Worm (Caenorhabditis elegans): Measurements from ENCODE around the gene ifet-1.

Gene ifet-1

ce11 chrIII:4488892-4489409 is 14.0 kb upstream of the ifet-1 start, which contains the start of gene cpg-1 (continued):
- TF ChIP-seq ZK546.5 (tag; optimal IDR thresholded peaks at IDR 0.05) = no peak
- TF ChIP-seq madf-9 (GFP tag; conservative IDR thresholded peaks at IDR 0.05) = no peak
- TF ChIP-seq zip-2 (tag; optimal IDR thresholded peaks at IDR 0.05) = no peak
- TF ChIP-seq ceh-20 (GFP tag; IDR thresholded peaks at IDR 0.05) = no peak
- no peak for TF ChIP-seq ces-1 (GFP tag; optimal IDR thresholded peaks at IDR 0.05)
- no peak for TF ChIP-seq lin-29 (GFP tag; IDR thresholded peaks at IDR 0.05)
- TF ChIP-seq lsy-2 (tag; optimal IDR thresholded peaks at IDR 0.05) = peak in 1 of 2 experiments; percentile 64
- TF ChIP-seq nhr-102 (tag; optimal IDR thresholded peaks at IDR 0.05) = no peak
- no peak for TF ChIP-seq daf-19 (GFP tag; conservative IDR thresholded peaks at IDR 0.05)
- no peak for TF ChIP-seq madf-5 (GFP tag; IDR thresholded peaks at IDR 0.05)
- no peak for TF ChIP-seq F10B5.3 (tag; optimal IDR thresholded peaks at IDR 0.05)
- no peak for TF ChIP-seq daf-16 (GFP tag; optimal IDR thresholded peaks at IDR 0.05)
- TF ChIP-seq daf-16 (tag; optimal IDR thresholded peaks at IDR 0.05) = no peak
- no peak for TF ChIP-seq mes-2 (tag; optimal IDR thresholded peaks at IDR 0.05; ENCODE audit: poor library complexity, severe bottlenecking)
- TF ChIP-seq hmg-1.1 (GFP tag; IDR thresholded peaks at IDR 0.05) = no peak
- TF ChIP-seq php-3 (GFP tag; IDR thresholded peaks at IDR 0.05) = no peak
- TF ChIP-seq unc-39 (tag; optimal IDR thresholded peaks at IDR 0.05) = no peak
- no peak for TF ChIP-seq egl-43 (GFP tag; IDR thresholded peaks at IDR 0.05)
- no peak for TF ChIP-seq tag-97 (GFP tag; IDR thresholded peaks at IDR 0.05)
- no peak for TF ChIP-seq cey-2 (tag; optimal IDR thresholded peaks at IDR 0.05; ENCODE audit: borderline replicate concordance, insufficient read depth)
- no peak for TF ChIP-seq F37D6.2 (tag; optimal IDR thresholded peaks at IDR 0.05)
- TF ChIP-seq lin-1 (GFP tag; IDR thresholded peaks at IDR 0.05) = no peak
- TF ChIP-seq daf-12 (tag; optimal IDR thresholded peaks at IDR 0.05) = no peak
- no peak for TF ChIP-seq fkh-10 (GFP tag; optimal IDR thresholded peaks at IDR 0.05)
- TF ChIP-seq set-16 (GFP tag; IDR thresholded peaks at IDR 0.05) = no peak
- TF ChIP-seq lir-3 (tag; optimal IDR thresholded peaks at IDR 0.05) = no peak
- no peak for TF ChIP-seq nhr-11 (tag; optimal IDR thresholded peaks at IDR 0.05)
- TF ChIP-seq lin-15B (tag; optimal IDR thresholded peaks at IDR 0.05) = no peak
- TF ChIP-seq ctbp-1 (GFP tag; IDR thresholded peaks at IDR 0.05) = no peak
- TF ChIP-seq nhr-25 (tag; optimal IDR thresholded peaks at IDR 0.05; ENCODE audit: borderline replicate concordance, insufficient read depth) = no peak
- peak; percentile 90 for TF ChIP-seq snpc-1.2 (GFP tag; IDR thresholded peaks at IDR 0.05)
- TF ChIP-seq Y48G9A.11 (GFP tag; IDR thresholded peaks at IDR 0.05) = peak; percentile 92
- TF ChIP-seq spr-1 (tag; optimal IDR thresholded peaks at IDR 0.05) = no peak

- TF ChIP-seq fos-1 (tag; optimal IDR thresholded peaks at IDR 0.05) (no peak), skn-1 (tag; optimal IDR thresholded peaks at IDR 0.05) (no peak), F49E8.2 (tag; optimal IDR thresholded peaks at IDR 0.05; ENCODE audit: borderline replicate concordance) (no peak), dmd-9 (GFP tag; IDR thresholded peaks at IDR 0.05) (no peak), ztf-7 (tag; optimal IDR thresholded peaks at IDR 0.05) (no peak), hlh-30 (tag; optimal IDR thresholded peaks at IDR 0.05; ENCODE audit: insufficient read depth) (no peak), egl-27 (tag; optimal IDR thresholded peaks at IDR 0.05) (no peak), nhr-11 (tag; optimal IDR thresholded peaks at IDR 0.05) (peak; percentile 75), lsy-2 (tag; optimal IDR thresholded peaks at IDR 0.05) (peak in 1 of 2 experiments; percentile 23), daf-8 (GFP tag; IDR thresholded peaks at IDR 0.05) (no peak), zip-11 (GFP tag; IDR thresholded peaks at IDR 0.05) (no peak), ztf-11 (tag; optimal IDR thresholded peaks at IDR 0.05) (no peak)
These were observed 12.3 kb upstream of the ifet-1 start for ce11 chrIII:4487271-4487670.

Measured in whole organism, L4 larva.